Fruit fly (Drosophila melanogaster) whole organism, prepupa: ENCODE data around the gene Eig71Ek.

ENCODE experiments used
- CG16779 ChIP-seq: fragments of 200-800 bp; sonication (Bioruptor generic); optimal IDR thresholded peaks from 3 replicates; lab custom pipeline; 2017; ENCODE audit warnings: missing biosample characterization, mild to moderate bottlenecking, missing genetic modification characterization
- CG3032 ChIP-seq: fragments of 200-800 bp; optimal IDR thresholded peaks from 2 replicates; lab custom pipeline; 2019; ENCODE audit warnings: missing biosample characterization, mild to moderate bottlenecking, missing genetic modification characterization, moderate library complexity
- CG31627 ChIP-seq: fragments of 200-800 bp; sonication (Bioruptor generic); optimal IDR thresholded peaks from 3 replicates; lab custom pipeline; 2016; ENCODE audit warnings: missing biosample characterization, missing genetic modification characterization
- CG32006 ChIP-seq: fragments of 200-800 bp; sonication (Bioruptor generic); optimal IDR thresholded peaks from 3 replicates; lab custom pipeline; 2017; ENCODE audit warnings: missing biosample characterization, mild to moderate bottlenecking, missing genetic modification characterization
- CG3919 ChIP-seq: fragments of 200-800 bp; sonication (Bioruptor generic); optimal IDR thresholded peaks from 3 replicates; lab custom pipeline; 2016; ENCODE audit warnings: missing biosample characterization, missing genetic modification characterization
- CG4318 ChIP-seq: fragments of 200-800 bp; sonication (Bioruptor generic); optimal IDR thresholded peaks from 3 replicates; lab custom pipeline; 2017; ENCODE audit warnings: missing biosample characterization, mild to moderate bottlenecking, missing genetic modification characterization
- CG6808 ChIP-seq: fragments of 200-800 bp; sonication (Bioruptor generic); optimal IDR thresholded peaks from 3 replicates; lab custom pipeline; 2017; ENCODE audit warnings: missing biosample characterization, missing genetic modification characterization, mild to moderate bottlenecking, moderate library complexity, missing genetic modification reagents
- CG6854 ChIP-seq: fragments of 200-800 bp; sonication (Bioruptor generic); optimal IDR thresholded peaks from 2 replicates; lab custom pipeline; 2017; ENCODE audit warnings: missing biosample characterization, mild to moderate bottlenecking, missing genetic modification characterization
- CG7368 ChIP-seq: fragments of 200-800 bp; sonication (Bioruptor generic); optimal IDR thresholded peaks from 3 replicates; lab custom pipeline; 2016; ENCODE audit warnings: missing biosample characterization, missing genetic modification characterization
- CG8319 ChIP-seq: fragments of 200-800 bp; sonication (Bioruptor generic); optimal IDR thresholded peaks from 3 replicates; lab custom pipeline; 2016; ENCODE audit warnings: missing biosample characterization, missing genetic modification characterization
- CG9139 ChIP-seq: fragments of 200-800 bp; sonication (Bioruptor generic); optimal IDR thresholded peaks from 3 replicates; lab custom pipeline; 2017; ENCODE audit warnings: missing biosample characterization, mild to moderate bottlenecking, missing genetic modification characterization
- Eip78C ChIP-seq: fragments of 200-800 bp; sonication (Bioruptor generic); peaks from one replicate; lab custom pipeline; 2016; ENCODE audit warnings: missing biosample characterization, missing genetic modification characterization
- Eip93F ChIP-seq: fragments of 200-800 bp; sonication (Bioruptor generic); optimal IDR thresholded peaks from 2 replicates; lab custom pipeline; 2016; ENCODE audit warnings: missing biosample characterization, mild to moderate bottlenecking, missing genetic modification characterization
- Gug ChIP-seq: fragments of 200-800 bp; sonication (Bioruptor generic); IDR thresholded peaks from 2 replicates; pipeline ENCODE4 v1.3.6; 2022; ENCODE audit warnings: missing biosample characterization, missing genetic modification characterization
- Hr38 ChIP-seq: sonication (Bioruptor generic); optimal IDR thresholded peaks from 2 replicates; lab custom pipeline; 2016; ENCODE audit warnings: missing biosample characterization, missing genetic modification characterization
- Met ChIP-seq: fragments of 200-800 bp; sonication (Bioruptor generic); optimal IDR thresholded peaks from 3 replicates; lab custom pipeline; 2016; ENCODE audit warnings: missing biosample characterization, missing genetic modification characterization
- OdsH ChIP-seq: fragments of 200-800 bp; sonication (Bioruptor generic); optimal IDR thresholded peaks from 3 replicates; lab custom pipeline; 2016; ENCODE audit warnings: missing biosample characterization, missing genetic modification characterization
- Smox ChIP-seq: fragments of 200-800 bp; sonication (Bioruptor generic); optimal IDR thresholded peaks from 3 replicates; lab custom pipeline; 2016; ENCODE audit warnings: missing biosample characterization, missing genetic modification characterization
- Sox15 ChIP-seq: fragments of 200-800 bp; sonication (Bioruptor generic); optimal IDR thresholded peaks from 3 replicates; lab custom pipeline; 2016; ENCODE audit warnings: missing biosample characterization, missing genetic modification characterization
- achi ChIP-seq: fragments of 200-800 bp; sonication (Bioruptor generic); optimal IDR thresholded peaks from 3 replicates; lab custom pipeline; 2016; ENCODE audit warnings: missing biosample characterization, missing genetic modification characterization
- acj6 ChIP-seq: fragments of 200-800 bp; sonication (Bioruptor generic); optimal IDR thresholded peaks from 3 replicates; lab custom pipeline; 2016; ENCODE audit warnings: missing biosample characterization, missing genetic modification characterization
- cyc ChIP-seq: fragments of 200-800 bp; sonication (Bioruptor generic); optimal IDR thresholded peaks from 3 replicates; lab custom pipeline; 2016; ENCODE audit warnings: missing biosample characterization, missing genetic modification characterization
- dac ChIP-seq: fragments of 200-800 bp; sonication (Bioruptor generic); optimal IDR thresholded peaks from 2 replicates; lab custom pipeline; 2017; ENCODE audit warnings: missing biosample characterization, mild to moderate bottlenecking, missing genetic modification characterization
- dsx ChIP-seq: fragments of 200-800 bp; optimal IDR thresholded peaks from 3 replicates; lab custom pipeline; 2019; ENCODE audit warnings: missing biosample characterization, mild to moderate bottlenecking, missing genetic modification characterization, moderate library complexity; ENCODE audit not compliant: poor library complexity, severe bottlenecking
- eg ChIP-seq: fragments of 200-800 bp; sonication (Bioruptor generic); IDR thresholded peaks from 3 replicates; pipeline ENCODE4 v1.3.6; 2022; ENCODE audit warnings: missing biosample characterization, missing genetic modification characterization
- esn ChIP-seq: fragments of 200-800 bp; sonication (Bioruptor generic); optimal IDR thresholded peaks from 2 replicates; lab custom pipeline; 2016; ENCODE audit warnings: missing biosample characterization, mild to moderate bottlenecking, missing genetic modification characterization, moderate library complexity
- fd85E ChIP-seq: fragments of 200-800 bp; sonication (Bioruptor generic); optimal IDR thresholded peaks from 3 replicates; lab custom pipeline; 2016; ENCODE audit warnings: missing biosample characterization, missing genetic modification characterization
- fkh ChIP-seq: fragments of 200-800 bp; sonication (Bioruptor generic); optimal IDR thresholded peaks from 3 replicates; lab custom pipeline; 2017; ENCODE audit warnings: missing biosample characterization, mild to moderate bottlenecking, missing genetic modification characterization, moderate library complexity
- net ChIP-seq: fragments of 200-800 bp; sonication (Bioruptor generic); optimal IDR thresholded peaks from 3 replicates; lab custom pipeline; 2016; ENCODE audit warnings: missing biosample characterization, missing genetic modification characterization
- pdm3 ChIP-seq: fragments of 200-800 bp; sonication (Bioruptor generic); optimal IDR thresholded peaks from 3 replicates; lab custom pipeline; 2016; ENCODE audit warnings: missing biosample characterization, missing genetic modification characterization
- spab ChIP-seq: fragments of 200-800 bp; sonication (Bioruptor generic); optimal IDR thresholded peaks from 2 replicates; lab custom pipeline; 2017; ENCODE audit warnings: missing biosample characterization, mild to moderate bottlenecking, missing genetic modification characterization, missing genetic modification reagents
- ss ChIP-seq, 2 experiments: fragments of 200-800 bp; sonication (Bioruptor generic); optimal IDR thresholded peaks; 2 replicates in 1 of 2; 3 replicates in 1 of 2; lab custom pipeline; 2017 to 2018; ENCODE audit warnings: mild to moderate bottlenecking in 2 of 2, missing biosample characterization in 2 of 2, missing genetic modification characterization in 2 of 2, moderate library complexity in 1 of 2
- svp ChIP-seq: fragments of 200-800 bp; sonication (Bioruptor generic); peaks from one replicate; lab custom pipeline; 2016; ENCODE audit warnings: missing biosample characterization, missing genetic modification characterization
- topi ChIP-seq: fragments of 200-800 bp; sonication (Bioruptor generic); optimal IDR thresholded peaks from 3 replicates; lab custom pipeline; 2016; ENCODE audit warnings: missing biosample characterization, missing genetic modification characterization
- vri ChIP-seq: fragments of 200-800 bp; sonication (Bioruptor generic); optimal IDR thresholded peaks from 3 replicates; lab custom pipeline; 2016; ENCODE audit warnings: missing biosample characterization, mild to moderate bottlenecking, missing genetic modification characterization

Gene Eig71Ek

DNA sequence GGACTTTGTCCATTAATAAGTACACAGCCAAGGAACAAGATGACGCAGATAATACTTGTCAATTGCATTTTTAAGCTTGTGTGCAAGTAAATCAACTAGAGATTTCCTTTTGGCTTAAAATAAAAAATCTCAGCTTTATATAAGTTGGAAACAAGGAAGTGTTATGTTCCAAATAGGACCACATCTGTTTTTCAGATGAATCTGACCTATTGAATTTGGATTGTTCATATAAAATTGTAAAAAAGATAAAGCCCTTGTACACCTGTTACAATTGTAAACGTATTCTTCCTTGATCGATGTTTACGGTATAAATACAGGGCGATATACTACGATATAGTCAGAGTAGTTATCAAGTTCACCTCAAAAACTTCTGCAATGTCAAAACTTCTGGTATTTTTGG lies 3.8 kb upstream of the Eig71Ek start, which contains the start of the genes Eig71Ef and Eig71Eg:
Gene Eig71Ef (minus strand): TSS at position 101 of the 400 bp plus-strand sequence.
Gene Eig71Eg (plus strand): TSS at position 339 of the 400 bp plus-strand sequence.
- TF ChIP-seq OdsH (GFP tag; lab: Kevin White, UChicago), result no peak
- no peak for TF ChIP-seq net
- TF ChIP-seq pdm3 (GFP tag; lab: Kevin White, UChicago), result no peak
- TF ChIP-seq dac (GFP tag; lab: Kevin White, UChicago), result no peak
- TF ChIP-seq fd85E (GFP tag; lab: Kevin White, UChicago), result no peak
- no peak for TF ChIP-seq dsx (GFP tag; lab: Kevin White, UChicago)

DNA sequence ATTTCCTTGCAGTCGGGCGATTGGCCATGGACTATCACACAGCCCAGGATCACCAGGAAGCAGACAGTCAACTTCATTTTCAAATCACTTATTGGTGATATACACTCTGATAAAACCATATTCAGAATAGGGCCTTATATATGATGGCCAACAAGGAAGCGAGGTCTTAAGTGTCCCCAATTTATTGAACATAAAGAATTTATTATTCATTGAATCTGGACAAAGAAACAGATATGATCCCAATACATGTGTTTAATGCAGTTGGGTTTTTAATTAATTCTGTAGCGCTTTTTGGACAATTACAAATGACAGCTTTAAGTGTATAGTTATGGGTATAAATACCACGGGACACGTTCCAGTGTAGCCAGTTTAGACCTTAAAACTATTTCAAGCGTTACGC lies 1.7 kb upstream of the Eig71Ek start, which contains the start of the genes Eig71Eh and Eig71Ei:
Gene Eig71Eh (minus strand): TSS at position 101 of the 400 bp plus-strand sequence.
Gene Eig71Ei (plus strand): TSS at position 367 of the 400 bp plus-strand sequence.
- TF ChIP-seq CG3919 (GFP tag; lab: Kevin White, UChicago) (no peak), fkh (no peak)

DNA sequence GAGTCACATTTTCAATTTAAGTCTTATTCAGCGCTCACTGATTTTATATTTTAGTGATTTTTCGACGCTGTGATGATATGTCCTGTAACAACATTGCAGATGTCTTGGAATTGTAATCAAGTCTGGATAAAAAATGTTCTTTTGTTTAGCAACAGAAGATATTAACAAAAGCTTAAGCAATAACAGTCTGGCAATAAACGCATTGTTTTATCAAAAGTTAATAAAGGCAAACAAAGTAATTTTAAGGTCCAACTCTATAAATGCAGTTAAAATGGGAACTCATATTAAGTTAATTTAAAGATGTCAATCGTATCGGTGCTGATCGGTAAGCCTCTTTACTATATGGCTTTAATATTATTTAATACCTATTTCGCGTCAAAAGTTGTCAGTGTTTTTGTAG lies 519 bp downstream of the Eig71Ek start, which contains the start of gene CG43082:
Gene CG43082 (plus strand): TSS at position 301 of the 400 bp plus-strand sequence.
- TF ChIP-seq ss (GFP tag; optimal IDR thresholded peaks at IDR 0.05; lab: Kevin White, UChicago), result no peak

DNA sequence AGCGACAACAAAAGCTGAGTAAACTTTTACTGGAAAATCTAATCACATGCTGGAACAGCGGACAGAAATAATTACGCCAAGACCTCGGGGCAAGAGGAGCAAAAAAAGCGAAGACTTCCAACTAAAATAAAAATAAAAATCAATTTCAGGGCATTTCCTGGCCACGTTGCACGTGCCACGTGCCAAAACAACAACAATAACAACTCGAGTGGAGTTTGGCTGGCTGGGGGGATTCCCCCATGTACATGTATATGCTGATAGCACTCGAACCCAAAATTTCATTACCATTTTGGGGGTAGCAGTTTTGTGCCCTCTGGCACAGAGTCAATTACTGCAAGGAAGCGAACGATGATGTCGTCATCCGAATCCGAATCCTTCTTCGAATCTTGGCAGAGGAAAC lies 1.5 kb downstream of the Eig71Ek start:
- no peak for TF ChIP-seq Hr38
- no peak for TF ChIP-seq CG3032 (tag; lab: Kevin White, UChicago)
- TF ChIP-seq Sox15 (GFP tag; lab: Kevin White, UChicago), result no peak
- no peak for TF ChIP-seq CG6854
- no peak for TF ChIP-seq achi (GFP tag; lab: Kevin White, UChicago)
- TF ChIP-seq topi, result no peak
- no peak for TF ChIP-seq dac (GFP tag; lab: Kevin White, UChicago)

DNA sequence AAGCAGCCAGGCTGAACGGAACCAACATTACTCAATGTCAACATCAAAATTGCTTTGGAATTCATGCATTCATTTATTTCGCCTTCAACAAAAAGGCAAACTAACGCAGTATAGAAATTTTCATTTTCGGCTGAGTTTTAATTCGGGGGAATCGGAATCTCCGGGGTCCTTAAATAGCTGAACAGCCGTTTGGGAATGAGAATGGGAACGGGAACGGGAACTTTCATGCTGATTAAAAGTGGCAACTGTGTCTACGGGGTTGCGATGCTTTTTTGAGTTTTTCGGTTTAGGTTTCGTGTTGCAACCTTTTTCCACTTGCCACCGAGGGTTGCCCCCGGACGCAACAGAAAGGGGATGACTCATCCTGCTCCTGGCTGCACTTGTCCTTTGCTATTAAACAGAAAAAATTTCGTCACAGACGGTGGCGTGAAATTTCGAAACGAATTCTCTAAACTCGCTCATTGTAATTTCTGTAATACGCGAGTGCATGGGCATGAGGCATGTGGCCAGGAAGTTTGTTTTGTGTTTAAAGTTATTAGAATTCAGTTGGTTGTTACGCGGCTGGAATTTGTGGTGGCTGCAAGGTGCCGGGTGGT lies 3.2 kb downstream of the Eig71Ek start:
- TF ChIP-seq spab (GFP tag; lab: Kevin White, UChicago), result no peak
- no peak for TF ChIP-seq CG9139 (GFP tag; lab: Kevin White, UChicago)
- no peak for TF ChIP-seq net
- TF ChIP-seq CG6854, result no peak
- TF ChIP-seq Eip93F (GFP tag; lab: Kevin White, UChicago), result no peak
- no peak for TF ChIP-seq dac (GFP tag; lab: Kevin White, UChicago)

DNA sequence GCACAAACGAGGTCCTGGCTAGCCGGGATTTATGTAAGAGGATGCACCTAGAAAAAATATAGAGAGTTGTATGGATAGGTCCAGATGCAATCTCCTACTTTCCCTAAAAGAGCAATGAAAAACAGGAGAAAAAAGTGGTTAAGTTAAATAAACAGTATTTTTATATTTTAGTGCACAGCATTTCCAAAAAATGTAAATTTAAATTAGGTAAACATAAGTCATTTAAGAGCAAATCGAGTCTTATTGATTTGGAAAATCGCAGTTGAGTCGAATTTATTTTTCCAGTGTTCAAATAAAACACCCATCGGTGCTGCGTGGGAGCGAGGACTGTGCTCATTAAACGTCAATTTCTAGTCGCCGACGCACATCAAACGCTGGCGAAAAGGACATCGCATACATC lies 4.7 kb downstream of the Eig71Ek start:
- TF ChIP-seq Gug (GFP tag; lab: Robert Waterston, UW), result no peak
- no peak for TF ChIP-seq CG6808 (GFP tag; lab: Kevin White, UChicago)
- TF ChIP-seq CG8319 (GFP tag; lab: Kevin White, UChicago), result no peak
- TF ChIP-seq achi (GFP tag; lab: Kevin White, UChicago), result no peak

DNA sequence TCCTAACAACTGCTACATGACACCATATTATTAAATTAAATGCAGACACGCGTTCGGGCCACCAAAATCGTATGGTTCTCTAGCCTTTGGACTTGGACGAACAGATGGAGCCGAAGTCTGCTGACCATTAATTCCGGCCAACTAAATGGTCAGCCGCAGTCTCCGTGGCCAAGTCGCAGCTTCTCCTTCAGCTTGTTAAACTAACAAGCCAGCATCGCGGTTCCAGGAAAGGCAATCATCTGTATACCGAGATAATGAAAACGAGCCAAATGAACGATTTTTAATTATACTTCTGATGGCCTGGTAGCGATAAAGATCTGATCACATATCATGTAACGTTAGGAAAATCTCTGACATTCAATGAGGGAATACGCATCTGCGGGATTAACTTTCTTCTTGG lies 8.9 kb downstream of the Eig71Ek start:
- TF ChIP-seq ss (GFP tag; optimal IDR thresholded peaks at IDR 0.05; lab: Kevin White, UChicago) (no peak), esn (GFP tag; lab: Kevin White, UChicago) (no peak)

DNA sequence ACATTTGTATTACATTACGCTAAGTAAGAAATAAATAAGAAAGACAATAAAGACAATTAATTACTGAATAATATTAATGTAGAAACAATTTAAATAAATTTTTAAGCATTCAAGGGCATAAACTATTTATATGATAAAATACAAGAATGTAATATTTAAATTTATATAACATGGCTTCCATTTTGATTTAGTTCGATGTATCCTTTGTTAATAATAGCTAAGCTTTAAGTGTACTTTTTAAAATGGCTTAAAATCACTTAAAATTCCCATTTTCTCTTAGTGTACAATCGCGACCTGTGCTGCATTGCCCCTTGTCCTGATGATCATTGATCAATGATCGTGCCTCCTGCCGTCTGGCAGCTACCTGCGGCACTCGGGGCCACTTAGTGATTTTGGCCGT lies 9.4 kb downstream of the Eig71Ek start:
- TF ChIP-seq dac (GFP tag; lab: Kevin White, UChicago), result no peak
- TF ChIP-seq fkh, result no peak
- peak; percentile 17 for TF ChIP-seq topi
- no peak for TF ChIP-seq dsx (GFP tag; lab: Kevin White, UChicago)
- TF ChIP-seq svp (GFP tag; lab: Kevin White, UChicago), result peak; percentile 78
- TF ChIP-seq esn (GFP tag; lab: Kevin White, UChicago), result peak; percentile 38
- no peak for TF ChIP-seq CG7368 (GFP tag; lab: Kevin White, UChicago)
- TF ChIP-seq Smox (GFP tag; lab: Kevin White, UChicago), result peak; percentile 24
- TF ChIP-seq CG32006 (GFP tag; lab: Kevin White, UChicago), result no peak
- TF ChIP-seq Eip78C (GFP tag; lab: Kevin White, UChicago), result peak; percentile 48
- TF ChIP-seq acj6 (GFP tag; lab: Kevin White, UChicago), result peak; percentile 2
- TF ChIP-seq CG4318 (GFP tag; lab: Kevin White, UChicago), result no peak
- peak; percentile 3 for TF ChIP-seq vri
- TF ChIP-seq Met (GFP tag; lab: Kevin White, UChicago), result peak; percentile 21
- no peak for TF ChIP-seq CG3032 (tag; lab: Kevin White, UChicago)
- TF ChIP-seq CG3919 (GFP tag; lab: Kevin White, UChicago), result peak; percentile 21
- no peak for TF ChIP-seq fd85E (GFP tag; lab: Kevin White, UChicago)
- no peak for TF ChIP-seq CG31627 (GFP tag; lab: Kevin White, UChicago)
- TF ChIP-seq CG8319 (GFP tag; lab: Kevin White, UChicago), result no peak
- no peak for TF ChIP-seq eg (GFP tag; lab: Robert Waterston, UW)
- no peak for TF ChIP-seq CG16779 (tag; lab: Kevin White, UChicago)
- peak; percentile 9 for TF ChIP-seq cyc
